Fruit fly (Drosophila melanogaster) whole organism, embryonic: ENCODE measurements around the gene Catsup.

Experiments
- Adf1 ChIP-seq: fragments of 200-800 bp; sonication (Bioruptor generic); IDR thresholded peaks from 2 replicates; pipeline ENCODE4 v1.3.6; 2022; ENCODE audit warnings: missing biosample characterization, missing genetic modification characterization
- CG10267 ChIP-seq: fragments of 200-800 bp; sonication (Bioruptor generic); optimal IDR thresholded peaks from 2 replicates; lab custom pipeline; 2018; ENCODE audit warnings: missing biosample characterization, mild to moderate bottlenecking, missing genetic modification characterization, moderate library complexity
- CG10274 ChIP-seq: fragments of 200-800 bp; sonication (Bioruptor generic); optimal IDR thresholded peaks from 3 replicates; lab custom pipeline; 2017; ENCODE audit warnings: missing biosample characterization, mild to moderate bottlenecking, missing genetic modification characterization
- CG11695 ChIP-seq: fragments of 200-800 bp; sonication (Bioruptor generic); IDR thresholded peaks from 3 replicates; pipeline ENCODE4 v1.3.6; 2022; ENCODE audit warnings: missing biosample characterization, missing genetic modification characterization
- CG12219 ChIP-seq: fragments of 200-800 bp; sonication (Bioruptor generic); optimal IDR thresholded peaks from 3 replicates; lab custom pipeline; 2018; ENCODE audit warnings: missing biosample characterization, mild to moderate bottlenecking, missing genetic modification characterization
- CG13296 ChIP-seq: fragments of 200-800 bp; sonication (Bioruptor generic); optimal IDR thresholded peaks from 3 replicates; lab custom pipeline; 2018; ENCODE audit warnings: missing biosample characterization, mild to moderate bottlenecking, missing genetic modification characterization
- CG15269 ChIP-seq: fragments of 200-800 bp; sonication (Bioruptor generic); optimal IDR thresholded peaks from 2 replicates; lab custom pipeline; 2018; ENCODE audit warnings: missing biosample characterization, mild to moderate bottlenecking, missing genetic modification characterization, moderate library complexity
- CG17359 ChIP-seq: fragments of 200-800 bp; sonication (Bioruptor generic); optimal IDR thresholded peaks from 3 replicates; lab custom pipeline; 2018; ENCODE audit warnings: missing biosample characterization, mild to moderate bottlenecking, missing genetic modification characterization, moderate library complexity
- CG17568 ChIP-seq: fragments of 200-800 bp; sonication (Bioruptor generic); optimal IDR thresholded peaks from 2 replicates; lab custom pipeline; 2018; ENCODE audit warnings: missing biosample characterization, mild to moderate bottlenecking, missing genetic modification characterization, moderate library complexity
- CG18262 ChIP-seq: fragments of 200-800 bp; optimal IDR thresholded peaks from 3 replicates; lab custom pipeline; 2019; ENCODE audit warnings: missing biosample characterization, mild to moderate bottlenecking, missing genetic modification characterization, moderate library complexity
- CG18619 ChIP-seq: fragments of 200-800 bp; sonication (Bioruptor generic); optimal IDR thresholded peaks from 3 replicates; lab custom pipeline; 2017; ENCODE audit warnings: missing biosample characterization, mild to moderate bottlenecking, missing genetic modification characterization
- CG4404 ChIP-seq: fragments of 200-800 bp; sonication (Bioruptor generic); IDR thresholded peaks from 2 replicates; pipeline ENCODE4 v1.3.6; 2022; ENCODE audit warnings: missing biosample characterization, missing genetic modification characterization
- CG6654 ChIP-seq: fragments of 200-800 bp; sonication (Bioruptor generic); optimal IDR thresholded peaks from 2 replicates; lab custom pipeline; 2017; ENCODE audit warnings: missing biosample characterization, mild to moderate bottlenecking, missing genetic modification characterization
- CG6765 ChIP-seq: fragments of 200-800 bp; sonication (Bioruptor generic); optimal IDR thresholded peaks from 3 replicates; lab custom pipeline; 2017; ENCODE audit warnings: missing biosample characterization, mild to moderate bottlenecking, missing genetic modification characterization
- CG7357 ChIP-seq: fragments of 200-800 bp; sonication (Bioruptor generic); IDR thresholded peaks from 3 replicates; pipeline ENCODE4 v1.3.6; 2022; ENCODE audit warnings: missing biosample characterization, missing genetic modification characterization
- CG7745 ChIP-seq: fragments of 200-800 bp; sonication (Bioruptor generic); optimal IDR thresholded peaks from 2 replicates; lab custom pipeline; 2018; ENCODE audit warnings: missing biosample characterization, mild to moderate bottlenecking, missing genetic modification characterization, moderate library complexity
- CG8089 ChIP-seq: fragments of 200-800 bp; sonication (Bioruptor generic); optimal IDR thresholded peaks from 3 replicates; lab custom pipeline; 2016; ENCODE audit warnings: missing biosample characterization, missing genetic modification characterization
- CG9215 ChIP-seq: fragments of 200-800 bp; sonication (Bioruptor generic); IDR thresholded peaks from 2 replicates; pipeline ENCODE4 v1.3.6; 2022; ENCODE audit warnings: missing biosample characterization, missing genetic modification characterization
- CG9437 ChIP-seq: fragments of 200-800 bp; sonication (Bioruptor generic); optimal IDR thresholded peaks from 2 replicates; lab custom pipeline; 2018; ENCODE audit warnings: missing biosample characterization, mild to moderate bottlenecking, missing genetic modification characterization
- D ChIP-seq, 2 experiments: fragments of 200-800 bp in 1 of 2; fragments of >200 bp in 1 of 2; sonication (Bioruptor generic) in 1 of 2; optimal IDR thresholded peaks; 2 replicates in 1 of 2; 3 replicates in 1 of 2; lab custom pipeline; 2017; ENCODE audit warnings: mild to moderate bottlenecking in 1 of 2, missing biosample characterization in 1 of 2, missing genetic modification characterization in 1 of 2, missing genetic modification reagents in 1 of 2
- D19A ChIP-seq: fragments of 200-800 bp; optimal IDR thresholded peaks from 3 replicates; lab custom pipeline; 2019; ENCODE audit warnings: missing biosample characterization, mild to moderate bottlenecking, missing genetic modification characterization, moderate library complexity
- Dek ChIP-seq: fragments of 200-800 bp; sonication (Bioruptor generic); optimal IDR thresholded peaks from 3 replicates; lab custom pipeline; 2019; ENCODE audit warnings: missing biosample characterization, mild to moderate bottlenecking, missing genetic modification characterization, moderate library complexity
- Hr51 ChIP-seq, 2 experiments: fragments of 200-800 bp; sonication (Bioruptor generic); optimal IDR thresholded peaks; 2 replicates in 1 of 2; 3 replicates in 1 of 2; lab custom pipeline; 2016 to 2018; ENCODE audit warnings: missing biosample characterization in 2 of 2, missing genetic modification characterization in 2 of 2, mild to moderate bottlenecking in 1 of 2, moderate library complexity in 1 of 2
- Jarid2 ChIP-seq: fragments of 200-800 bp; sonication (Bioruptor generic); optimal IDR thresholded peaks from 3 replicates; lab custom pipeline; 2017; ENCODE audit warnings: mild to moderate bottlenecking, missing biosample characterization, missing genetic modification reagents, missing genetic modification characterization
- Nf-YB ChIP-seq: fragments of 200-800 bp; sonication (Bioruptor generic); optimal IDR thresholded peaks from 3 replicates; lab custom pipeline; 2019; ENCODE audit warnings: missing biosample characterization, mild to moderate bottlenecking, missing genetic modification characterization, moderate library complexity
- Opbp ChIP-seq: fragments of 200-800 bp; sonication (Bioruptor generic); IDR thresholded peaks from 3 replicates; pipeline ENCODE4 v1.3.6; 2022; ENCODE audit warnings: missing biosample characterization, missing genetic modification characterization; ENCODE audit not compliant: partially characterized antibody
- Pdp1 ChIP-seq, 2 experiments: fragments of 200-800 bp; sonication (Bioruptor generic); optimal IDR thresholded peaks; 3 replicates each; lab custom pipeline; 2016; ENCODE audit warnings: missing biosample characterization in 2 of 2, missing genetic modification characterization in 2 of 2, mild to moderate bottlenecking in 1 of 2, moderate library complexity in 1 of 2
- Rfx ChIP-seq: fragments of 200-800 bp; sonication (Bioruptor generic); IDR thresholded peaks from 2 replicates; pipeline ENCODE4 v1.3.6; 2022; ENCODE audit warnings: missing biosample characterization, missing genetic modification characterization
- Scr ChIP-seq: fragments of 200-800 bp; sonication (Bioruptor generic); IDR thresholded peaks from 2 replicates; pipeline ENCODE4 v1.3.6; 2022; ENCODE audit warnings: missing biosample characterization, missing genetic modification characterization; ENCODE audit not compliant: partially characterized antibody
- aop ChIP-seq: fragments of 200-800 bp; sonication (Bioruptor generic); IDR thresholded peaks from 2 replicates; pipeline ENCODE4 v1.3.6; 2022; ENCODE audit warnings: missing biosample characterization, missing genetic modification characterization
- bigmax ChIP-seq: fragments of 200-800 bp; sonication (Bioruptor generic); optimal IDR thresholded peaks from 2 replicates; lab custom pipeline; 2018; ENCODE audit warnings: missing biosample characterization, mild to moderate bottlenecking, missing genetic modification characterization
- bsh ChIP-seq, 2 experiments: fragments of 200-800 bp; sonication (Bioruptor generic); optimal IDR thresholded peaks; 2 replicates each; lab custom pipeline; 2017 to 2018; ENCODE audit warnings: mild to moderate bottlenecking in 2 of 2, missing biosample characterization in 2 of 2, missing genetic modification characterization in 2 of 2, moderate library complexity in 1 of 2
- crp ChIP-seq, 2 experiments: fragments of 200-800 bp; sonication (Bioruptor generic); optimal IDR thresholded peaks; 2 replicates in 1 of 2; 3 replicates in 1 of 2; lab custom pipeline; 2017; ENCODE audit warnings: missing biosample characterization in 2 of 2, missing genetic modification characterization in 2 of 2, mild to moderate bottlenecking in 1 of 2, moderate library complexity in 1 of 2
- dysf ChIP-seq: fragments of 200-800 bp; sonication (Bioruptor generic); IDR thresholded peaks from 3 replicates; pipeline ENCODE4 v1.3.6; 2022; ENCODE audit warnings: missing biosample characterization, missing genetic modification characterization
- emc ChIP-seq: fragments of 200-800 bp; sonication (Bioruptor generic); optimal IDR thresholded peaks from 2 replicates; lab custom pipeline; 2016; ENCODE audit warnings: missing biosample characterization, missing genetic modification characterization
- eyg ChIP-seq: fragments of 200-800 bp; sonication (Bioruptor generic); optimal IDR thresholded peaks from 3 replicates; lab custom pipeline; 2016; ENCODE audit warnings: missing biosample characterization, missing genetic modification characterization
- gt ChIP-seq: fragments of 200-800 bp; sonication (Bioruptor generic); IDR thresholded peaks from 2 replicates; pipeline ENCODE4 v1.3.6; 2022; ENCODE audit warnings: missing biosample characterization, missing genetic modification characterization
- hkb ChIP-seq, 2 experiments: fragments of 200-800 bp in 1 of 2; fragments of >200 bp in 1 of 2; sonication (Bioruptor generic) in 1 of 2; IDR thresholded peaks in 1 of 2; optimal IDR thresholded peaks in 1 of 2; 2 replicates each; pipeline versions ENCODE4 v1.3.6 to Lab custom; 2017 to 2022; ENCODE audit warnings: missing biosample characterization in 1 of 2, missing genetic modification characterization in 1 of 2
- nmo ChIP-seq: fragments of 200-800 bp; sonication (Bioruptor generic); optimal IDR thresholded peaks from 2 replicates; lab custom pipeline; 2018; ENCODE audit warnings: missing biosample characterization, mild to moderate bottlenecking, missing genetic modification characterization, moderate library complexity
- row ChIP-seq: fragments of 200-800 bp; sonication (Bioruptor generic); IDR thresholded peaks from 3 replicates; pipeline ENCODE4 v1.3.6; 2022; ENCODE audit warnings: missing biosample characterization, missing genetic modification characterization
- slbo ChIP-seq: fragments of 200-800 bp; sonication (Bioruptor generic); IDR thresholded peaks from 2 replicates; pipeline ENCODE4 v1.3.6; 2022; ENCODE audit warnings: missing biosample characterization, missing genetic modification characterization
- sug ChIP-seq: fragments of 200-800 bp; optimal IDR thresholded peaks from 2 replicates; lab custom pipeline; 2019; ENCODE audit warnings: missing biosample characterization, mild to moderate bottlenecking, missing genetic modification characterization, moderate library complexity
- trh ChIP-seq: fragments of 200-800 bp; sonication (Bioruptor generic); optimal IDR thresholded peaks from 2 replicates; lab custom pipeline; 2016; ENCODE audit warnings: missing biosample characterization, missing genetic modification characterization
- twi ChIP-seq: fragments of 200-800 bp; optimal IDR thresholded peaks from 2 replicates; lab custom pipeline; 2019; ENCODE audit warnings: missing biosample characterization, mild to moderate bottlenecking, missing genetic modification characterization, moderate library complexity
- vnd ChIP-seq: fragments of 200-800 bp; sonication (Bioruptor generic); IDR thresholded peaks from 3 replicates; pipeline ENCODE4 v1.3.6; 2022; ENCODE audit warnings: missing biosample characterization, missing genetic modification characterization; ENCODE audit not compliant: partially characterized antibody
- zen2 ChIP-seq: fragments of 200-800 bp; sonication (Bioruptor generic); IDR thresholded peaks from 3 replicates; pipeline ENCODE4 v1.3.6; 2022; ENCODE audit warnings: missing biosample characterization, missing genetic modification characterization; ENCODE audit not compliant: partially characterized antibody

Catsup gene

DNA sequence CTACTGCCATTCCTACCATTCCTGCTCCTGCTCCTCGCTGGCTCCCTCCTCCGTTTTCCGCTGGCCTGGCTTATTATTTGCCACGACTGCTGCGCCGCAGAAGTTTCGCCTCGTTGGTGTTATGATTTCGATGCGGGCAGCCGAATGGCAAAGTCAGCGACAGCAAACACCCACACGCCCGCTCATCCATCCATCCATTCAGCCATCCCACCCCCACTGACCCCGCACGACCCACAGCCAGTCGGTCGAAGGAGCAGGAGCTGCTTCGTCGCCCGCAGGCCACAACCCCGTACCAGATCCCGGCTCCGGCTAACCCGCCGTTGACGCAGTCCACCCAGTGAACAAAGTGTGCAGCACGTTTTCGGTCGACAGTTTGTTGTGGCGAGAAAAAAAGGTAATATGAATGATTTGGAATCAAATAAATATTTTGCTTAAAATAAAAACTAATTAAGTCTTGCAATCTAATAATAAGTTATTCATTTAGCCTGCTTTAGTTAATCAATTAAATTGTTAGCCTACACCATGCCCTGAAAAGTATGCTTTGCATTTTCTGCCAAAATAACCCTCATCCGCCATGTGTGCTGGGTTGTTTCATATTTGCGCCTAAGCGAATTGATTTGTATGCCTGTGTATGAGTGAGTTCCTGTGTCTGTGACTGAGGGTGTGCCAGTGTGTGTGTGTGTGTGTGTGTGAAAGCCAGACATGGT, 15.0 kb upstream of the Catsup start (continued):
- TF ChIP-seq Opbp (GFP tag; lab: Robert Waterston, UW) (no peak), gt (GFP tag; lab: Robert Waterston, UW) (no peak), CG9437 (GFP tag; lab: Kevin White, UChicago) (peak; percentile 38), zen2 (GFP tag; lab: Robert Waterston, UW) (0 out of 3 replicates have a peak, but pooled peaks have one; percentile 3), CG18619 (peak; percentile 60), row (GFP tag; lab: Robert Waterston, UW) (peak; percentile 76), aop (GFP tag; lab: Robert Waterston, UW) (no peak), vnd (no peak), hkb (optimal IDR thresholded peaks at IDR 0.05; lab: Kevin White, UChicago) (no peak), hkb (GFP tag; IDR thresholded peaks at IDR 0.05; lab: Robert Waterston, UW) (peak; percentile 49; the same call in 1 of the 2 replicates), CG7745 (tag; lab: Kevin White, UChicago) (no peak), bsh (GFP tag; optimal IDR thresholded peaks at IDR 0.05; lab: Kevin White, UChicago) (peak in 1 of 2 experiments; percentile 28), CG4404 (peak; percentile 32; the same call in 1 of the 2 replicates), twi (peak; percentile 10), CG8089 (GFP tag; lab: Kevin White, UChicago) (no peak), Pdp1 (GFP tag; optimal IDR thresholded peaks at IDR 0.05; lab: Kevin White, UChicago) (peak in 1 of 2 experiments; percentile 8), CG10274 (GFP tag; lab: Kevin White, UChicago) (no peak), Dek (tag; lab: Kevin White, UChicago) (peak; percentile 58), CG9215 (GFP tag; lab: Robert Waterston, UW) (peak; percentile 46), CG15269 (peak; percentile 65), Rfx (GFP tag; lab: Robert Waterston, UW) (0 out of 2 replicates have a peak, but pooled peaks have one; percentile 16), Nf-YB (GFP tag; lab: Kevin White, UChicago) (peak; percentile 14), CG17359 (tag; lab: Kevin White, UChicago) (peak; percentile 57), sug (peak; percentile 56), slbo (peak; percentile 52; the same call in 1 of the 2 replicates), Jarid2 (GFP tag; lab: Kevin White, UChicago) (peak; percentile 28), CG11695 (GFP tag; lab: Robert Waterston, UW) (peak; percentile 46; the same call in 1 of the 3 replicates), Hr51 (GFP tag; optimal IDR thresholded peaks at IDR 0.05; lab: Kevin White, UChicago) (peak; percentile 8 to 60), bigmax (no peak), CG6765 (GFP tag; lab: Kevin White, UChicago) (peak; percentile 52), CG17568 (no peak), CG6654 (GFP tag; lab: Kevin White, UChicago) (no peak), eyg (GFP tag; lab: Kevin White, UChicago) (peak; percentile 11), emc (GFP tag; lab: Kevin White, UChicago) (no peak), CG12219 (GFP tag; lab: Kevin White, UChicago) (peak; percentile 56), dysf (GFP tag; lab: Robert Waterston, UW) (peak; percentile 66; the same call in 2 of the 3 replicates), CG18262 (tag; lab: Kevin White, UChicago) (peak; percentile 51), Scr (no peak), CG10267 (tag; lab: Kevin White, UChicago) (peak; percentile 40), CG7357 (GFP tag; lab: Robert Waterston, UW) (peak; percentile 43; the same call in 1 of the 3 replicates), D19A (peak; percentile 41), nmo (GFP tag; lab: Kevin White, UChicago) (peak; percentile 43), trh (GFP tag; lab: Kevin White, UChicago) (no peak), CG13296 (peak; percentile 77), D (optimal IDR thresholded peaks at IDR 0.05; lab: Kevin White, UChicago) (no peak), D (GFP tag; optimal IDR thresholded peaks at IDR 0.05; lab: Kevin White, UChicago) (no peak), Adf1 (GFP tag; lab: Robert Waterston, UW) (peak; percentile 41; the same call in 1 of the 2 replicates), crp (GFP tag; optimal IDR thresholded peaks at IDR 0.05; lab: Kevin White, UChicago) (no peak)
